Worm (Caenorhabditis elegans) whole organism, mixed stage, embryonic: ENCODE results near the gene spig-4.

Experiments
- M03D4.4 ChIP-seq: sonication (generic microtip); optimal IDR thresholded peaks from 2 replicates; lab custom pipeline; 2017; ENCODE audit warnings: mild to moderate bottlenecking, missing genetic modification characterization, missing compliant biosample characterization
- elt-3 ChIP-seq: fragments of 150-350 bp; optimal IDR thresholded peaks from 2 replicates; lab custom pipeline; 2014; ENCODE audit warnings: missing biosample characterization, missing genetic modification characterization
- nhr-76 ChIP-seq: sonication (generic microtip); optimal IDR thresholded peaks from 2 replicates; lab custom pipeline; 2017; ENCODE audit warnings: missing biosample characterization, missing genetic modification characterization
- unc-39 ChIP-seq: fragments of 150-350 bp; optimal IDR thresholded peaks from 2 replicates; lab custom pipeline; 2014; ENCODE audit warnings: missing biosample characterization, missing genetic modification characterization

ce11 chrV:14256813-14257212, 49.9 kb downstream of the spig-4 start, which contains the start of gene sre-8:
- TF ChIP-seq unc-39 (tag; lab: Kevin White, UChicago) (no peak), elt-3 (no peak), nhr-76 (tag; lab: Kevin White, UChicago) (no peak), M03D4.4 (no peak)
